Worm (Caenorhabditis elegans) whole organism, L3 larva: ENCODE data around the gene frpr-10.

ENCODE experiments used
- nhr-28 ChIP-seq: fragments of 150-350 bp; optimal IDR thresholded peaks from 2 replicates; lab custom pipeline; 2014; ENCODE audit warnings: missing biosample characterization, missing genetic modification characterization
- nhr-77 ChIP-seq: fragments of 150-350 bp; optimal IDR thresholded peaks from 2 replicates; lab custom pipeline; 2014; ENCODE audit warnings: missing biosample characterization, missing genetic modification characterization

- TF ChIP-seq nhr-77 (tag; lab: Kevin White, UChicago) (no peak), nhr-28 (tag; lab: Kevin White, UChicago) (no peak)
Measured at ce11 chrIV:7943272-7943671, 14.3 kb upstream of the frpr-10 start.
